Worm (Caenorhabditis elegans): ENCODE data around the gene ppgn-1.

- no peak for TF ChIP-seq mls-2 (tag; optimal IDR thresholded peaks at IDR 0.05)
- TF ChIP-seq unc-39 (tag; optimal IDR thresholded peaks at IDR 0.05), result no peak
- TF ChIP-seq elt-1 (tag; optimal IDR thresholded peaks at IDR 0.05; ENCODE audit: borderline replicate concordance, insufficient read depth), result no peak
- no peak for TF ChIP-seq snpc-4 (tag; optimal IDR thresholded peaks at IDR 0.05)
- no peak for TF ChIP-seq unc-62 (GFP tag; optimal IDR thresholded peaks at IDR 0.05)
Measured at ce11 chrIV:2334012-2334411, 14.7 kb downstream of the ppgn-1 start.

Data from whole organism, mixed stage, embryonic.